Worm (Caenorhabditis elegans) whole organism, young adult: ENCODE measurements around the gene D1054.3.

Experiments used
- ama-1 ChIP-seq, 3 experiments: fragments of 150-350 bp in 1 of 3; sonication (generic microtip) in 2 of 3; optimal IDR thresholded peaks; 2 replicates each; lab custom pipeline; 2014 to 2018; ENCODE audit warnings: missing biosample characterization in 2 of 3, missing genetic modification characterization in 2 of 3, missing genetic modification reagents in 2 of 3
- aptf-2 ChIP-seq: fragments of 200-800 bp; sonication (Bioruptor generic); conservative IDR thresholded peaks from 2 replicates; pipeline ENCODE4 v1.3.6; 2022; ENCODE audit warnings: missing genetic modification reagents, missing genetic modification characterization, missing compliant biosample characterization
- rec-8 ChIP-seq, 2 experiments: sonication (generic microtip); optimal IDR thresholded peaks; 2 replicates each; lab custom pipeline; 2016; ENCODE audit warnings: mild to moderate bottlenecking in 2 of 2, missing genetic modification characterization in 2 of 2, missing genetic modification reagents in 2 of 2, missing genotype in 2 of 2, missing biosample characterization in 1 of 2, missing compliant biosample characterization in 1 of 2, moderate library complexity in 1 of 2
- unc-130 ChIP-seq: sonication (generic microtip); optimal IDR thresholded peaks from 2 replicates; lab custom pipeline; 2016; ENCODE audit warnings: missing genetic modification reagents, missing genetic modification characterization, missing compliant biosample characterization

DNA sequence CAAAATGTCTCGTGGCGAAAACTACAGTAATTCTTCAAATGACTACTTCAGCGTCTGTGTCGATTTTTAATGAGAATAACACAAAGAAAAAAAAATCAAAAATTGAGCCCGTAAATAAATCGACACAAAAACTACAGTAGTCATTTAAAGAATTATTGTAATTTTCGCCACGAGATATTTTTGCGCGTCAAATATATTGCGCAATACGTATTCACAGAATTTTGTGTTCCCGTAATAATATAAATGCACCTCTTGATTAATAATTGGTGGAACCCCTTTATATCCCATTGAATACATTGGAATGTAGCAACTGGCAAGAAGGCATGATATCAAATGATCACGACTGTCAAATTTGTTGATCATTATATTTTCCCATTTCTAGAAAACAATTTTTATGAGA is 2.4 kb upstream of the D1054.3 start:
- TF ChIP-seq rec-8 (tag; optimal IDR thresholded peaks at IDR 0.05; lab: Kevin White, UChicago) (no peak), unc-130 (GFP tag; lab: Kevin White, UChicago) (no peak), ama-1 (optimal IDR thresholded peaks at IDR 0.05; lab: Kevin White, UChicago) (no peak), ama-1 (GFP tag; optimal IDR thresholded peaks at IDR 0.05; lab: Kevin White, UChicago) (no peak), aptf-2 (GFP tag; lab: Robert Waterston, UW) (no peak)
